Fruit fly (Drosophila melanogaster) whole organism, embryonic: ENCODE results near the gene CG14220.
A peak's percentile ranks its signal among the peaks of the same experiment; 100 is the strongest.

ENCODE experiments used
- Adf1 ChIP-seq: fragments of 200-800 bp; sonication (Bioruptor generic); IDR thresholded peaks from 2 replicates; pipeline ENCODE4 v1.3.6; 2022; ENCODE audit warnings: missing biosample characterization, missing genetic modification characterization
- BEAF-32 ChIP-seq: fragments of 200-800 bp; sonication (Bioruptor generic); optimal IDR thresholded peaks from 3 replicates; lab custom pipeline; 2017; ENCODE audit warnings: missing biosample characterization, missing genetic modification characterization, mild to moderate bottlenecking, moderate library complexity, missing genetic modification reagents
- CG13287 ChIP-seq: fragments of 200-800 bp; sonication (Bioruptor generic); IDR thresholded peaks from 2 replicates; pipeline ENCODE4 v1.3.6; 2022; ENCODE audit warnings: missing biosample characterization, missing genetic modification characterization; ENCODE audit not compliant: partially characterized antibody
- CG1529 ChIP-seq: fragments of 200-800 bp; sonication (Bioruptor generic); optimal IDR thresholded peaks from 3 replicates; lab custom pipeline; 2018; ENCODE audit warnings: missing biosample characterization, missing genetic modification characterization
- CG16813 ChIP-seq: fragments of 200-800 bp; sonication (Bioruptor generic); IDR thresholded peaks from 3 replicates; pipeline ENCODE4 v1.3.6; 2022; ENCODE audit warnings: missing biosample characterization, missing genetic modification characterization; ENCODE audit not compliant: partially characterized antibody
- CG2116 ChIP-seq: fragments of 200-800 bp; sonication (Bioruptor generic); optimal IDR thresholded peaks from 3 replicates; lab custom pipeline; 2018; ENCODE audit warnings: missing biosample characterization, mild to moderate bottlenecking, missing genetic modification characterization
- CG34422 ChIP-seq: fragments of 200-800 bp; sonication (Bioruptor generic); IDR thresholded peaks from 3 replicates; pipeline ENCODE4 v1.3.6; 2022; ENCODE audit warnings: missing biosample characterization, missing genetic modification characterization
- CG6813 ChIP-seq: fragments of 200-800 bp; sonication (Bioruptor generic); optimal IDR thresholded peaks from 2 replicates; lab custom pipeline; 2017; ENCODE audit warnings: missing biosample characterization, missing genetic modification characterization, mild to moderate bottlenecking, moderate library complexity, missing genetic modification reagents
- CG6854 ChIP-seq: fragments of 200-800 bp; sonication (Bioruptor generic); optimal IDR thresholded peaks from 3 replicates; lab custom pipeline; 2017; ENCODE audit warnings: missing biosample characterization, mild to moderate bottlenecking, missing genetic modification characterization
- CG7963 ChIP-seq: fragments of 200-800 bp; sonication (Bioruptor generic); IDR thresholded peaks from 3 replicates; pipeline ENCODE4 v1.3.6; 2022; ENCODE audit warnings: missing biosample characterization, missing genetic modification characterization; ENCODE audit not compliant: partially characterized antibody
- CG8290 ChIP-seq, 3 experiments: fragments of 200-800 bp; sonication (Bioruptor generic); optimal IDR thresholded peaks; 2 replicates each; lab custom pipeline; 2016 to 2019; ENCODE audit warnings: missing biosample characterization in 3 of 3, missing genetic modification characterization in 3 of 3, mild to moderate bottlenecking in 2 of 3, moderate library complexity in 1 of 3
- CG8924 ChIP-seq: fragments of 200-800 bp; optimal IDR thresholded peaks from 3 replicates; lab custom pipeline; 2019; ENCODE audit warnings: missing biosample characterization, mild to moderate bottlenecking, missing genetic modification characterization, moderate library complexity
- CG8944 ChIP-seq: fragments of 200-800 bp; sonication (Bioruptor generic); optimal IDR thresholded peaks from 3 replicates; lab custom pipeline; 2016; ENCODE audit warnings: missing biosample characterization, missing genetic modification characterization
- CoRest ChIP-seq: fragments of 200-800 bp; sonication (Bioruptor generic); optimal IDR thresholded peaks from 3 replicates; lab custom pipeline; 2018; ENCODE audit warnings: missing biosample characterization, mild to moderate bottlenecking, missing genetic modification characterization, moderate library complexity
- D19A ChIP-seq: fragments of 200-800 bp; optimal IDR thresholded peaks from 3 replicates; lab custom pipeline; 2019; ENCODE audit warnings: missing biosample characterization, mild to moderate bottlenecking, missing genetic modification characterization, moderate library complexity
- Dll ChIP-seq: fragments of 200-800 bp; sonication (Bioruptor generic); IDR thresholded peaks from 4 replicates; pipeline ENCODE4 v1.3.6; 2022; ENCODE audit warnings: missing biosample characterization, missing genetic modification characterization; ENCODE audit not compliant: partially characterized antibody
- Doc3 ChIP-seq: fragments of 200-800 bp; sonication (Bioruptor generic); IDR thresholded peaks from 3 replicates; pipeline ENCODE4 v1.3.6; 2022; ENCODE audit warnings: missing biosample characterization, missing genetic modification characterization; ENCODE audit not compliant: partially characterized antibody
- Dp ChIP-seq: fragments of 200-800 bp; sonication (Bioruptor generic); optimal IDR thresholded peaks from 2 replicates; lab custom pipeline; 2018; ENCODE audit warnings: missing biosample characterization, mild to moderate bottlenecking, missing genetic modification characterization, moderate library complexity
- Dref ChIP-seq: fragments of 200-800 bp; sonication (Bioruptor generic); IDR thresholded peaks from 2 replicates; pipeline ENCODE4 v1.3.6; 2022; ENCODE audit warnings: missing biosample characterization, missing genetic modification characterization
- E2f2 ChIP-seq: fragments of 200-800 bp; sonication (Bioruptor generic); IDR thresholded peaks from 2 replicates; pipeline ENCODE4 v1.3.6; 2022; ENCODE audit warnings: missing biosample characterization, missing genetic modification characterization
- HmgZ ChIP-seq: fragments of 200-800 bp; sonication (Bioruptor generic); optimal IDR thresholded peaks from 2 replicates; lab custom pipeline; 2018; ENCODE audit warnings: missing biosample characterization, mild to moderate bottlenecking, missing genetic modification characterization
- Jarid2 ChIP-seq: fragments of 200-800 bp; sonication (Bioruptor generic); optimal IDR thresholded peaks from 3 replicates; lab custom pipeline; 2017; ENCODE audit warnings: mild to moderate bottlenecking, missing biosample characterization, missing genetic modification reagents, missing genetic modification characterization
- Lpt ChIP-seq: fragments of >200 bp; optimal IDR thresholded peaks from 2 replicates; lab custom pipeline; 2018; ENCODE audit warnings: missing biosample characterization, missing genetic modification characterization
- Opbp ChIP-seq: fragments of 200-800 bp; sonication (Bioruptor generic); IDR thresholded peaks from 3 replicates; pipeline ENCODE4 v1.3.6; 2022; ENCODE audit warnings: missing biosample characterization, missing genetic modification characterization; ENCODE audit not compliant: partially characterized antibody
- Pdp1 ChIP-seq, 2 experiments: fragments of 200-800 bp; sonication (Bioruptor generic); optimal IDR thresholded peaks; 3 replicates each; lab custom pipeline; 2016; ENCODE audit warnings: missing biosample characterization in 2 of 2, missing genetic modification characterization in 2 of 2, mild to moderate bottlenecking in 1 of 2, moderate library complexity in 1 of 2
- Sry-δ ChIP-seq: fragments of 200-800 bp; sonication (Bioruptor generic); optimal IDR thresholded peaks from 2 replicates; lab custom pipeline; 2016; ENCODE audit warnings: missing biosample characterization, missing genetic modification characterization
- Xrp1 ChIP-seq: fragments of 200-800 bp; sonication (Bioruptor generic); IDR thresholded peaks from 2 replicates; pipeline ENCODE4 v1.3.6; 2022; ENCODE audit warnings: missing biosample characterization, missing genetic modification characterization
- amos ChIP-seq: fragments of 200-800 bp; sonication (Bioruptor generic); IDR thresholded peaks from 2 replicates; pipeline ENCODE4 v1.3.6; 2022; ENCODE audit warnings: missing biosample characterization, missing genetic modification characterization; ENCODE audit not compliant: partially characterized antibody
- ato ChIP-seq: fragments of 200-800 bp; sonication (Bioruptor generic); IDR thresholded peaks from 2 replicates; pipeline ENCODE4 v1.3.6; 2022; ENCODE audit warnings: missing biosample characterization, missing genetic modification characterization; ENCODE audit not compliant: partially characterized antibody
- ci ChIP-seq: fragments of 200-800 bp; sonication (Bioruptor generic); IDR thresholded peaks from 3 replicates; pipeline ENCODE4 v1.3.6; 2022; ENCODE audit warnings: missing biosample characterization, missing genetic modification characterization
- inv ChIP-seq: fragments of 200-800 bp; sonication (Bioruptor generic); IDR thresholded peaks from 2 replicates; pipeline ENCODE4 v1.3.6; 2022; ENCODE audit warnings: missing biosample characterization, missing genetic modification characterization; ENCODE audit not compliant: partially characterized antibody
- lola ChIP-seq, 3 experiments: fragments of >200 bp in 2 of 3; fragments of 200-800 bp in 1 of 3; sonication (Bioruptor generic) in 1 of 3; optimal IDR thresholded peaks; 2 replicates each; lab custom pipeline; 2017 to 2019; ENCODE audit warnings: missing biosample characterization in 3 of 3, missing genetic modification characterization in 3 of 3, mild to moderate bottlenecking in 1 of 3, moderate library complexity in 1 of 3
- mirr ChIP-seq: fragments of 200-800 bp; sonication (Bioruptor generic); optimal IDR thresholded peaks from 3 replicates; lab custom pipeline; 2018; ENCODE audit warnings: missing biosample characterization, mild to moderate bottlenecking, missing genetic modification characterization
- nerfin-2 ChIP-seq: fragments of 200-800 bp; sonication (Bioruptor generic); IDR thresholded peaks from 2 replicates; pipeline ENCODE4 v1.3.6; 2022; ENCODE audit warnings: missing biosample characterization, missing genetic modification characterization; ENCODE audit not compliant: partially characterized antibody
- nom ChIP-seq: fragments of 200-800 bp; sonication (Bioruptor generic); optimal IDR thresholded peaks from 2 replicates; lab custom pipeline; 2017; ENCODE audit warnings: missing biosample characterization, missing genetic modification characterization, mild to moderate bottlenecking, moderate library complexity, missing genetic modification reagents
- oc ChIP-seq: fragments of 200-800 bp; sonication (Bioruptor generic); optimal IDR thresholded peaks from 2 replicates; lab custom pipeline; 2018; ENCODE audit warnings: missing biosample characterization, mild to moderate bottlenecking, missing genetic modification characterization, moderate library complexity
- onecut ChIP-seq: fragments of 200-800 bp; sonication (Bioruptor generic); IDR thresholded peaks from 2 replicates; pipeline ENCODE4 v1.3.6; 2022; ENCODE audit warnings: missing biosample characterization, missing genetic modification characterization
- pfk ChIP-seq: fragments of 200-800 bp; sonication (Bioruptor generic); optimal IDR thresholded peaks from 2 replicates; lab custom pipeline; 2018; ENCODE audit warnings: missing biosample characterization, mild to moderate bottlenecking, missing genetic modification characterization, moderate library complexity
- phol ChIP-seq: fragments of 200-800 bp; sonication (Bioruptor generic); optimal IDR thresholded peaks from 3 replicates; lab custom pipeline; 2018; ENCODE audit warnings: missing biosample characterization, mild to moderate bottlenecking, missing genetic modification characterization, moderate library complexity
- sd ChIP-seq: fragments of 200-800 bp; sonication (Bioruptor generic); optimal IDR thresholded peaks from 3 replicates; lab custom pipeline; 2018; ENCODE audit warnings: missing biosample characterization, mild to moderate bottlenecking, missing genetic modification characterization, moderate library complexity
- sim ChIP-seq: fragments of 200-800 bp; sonication (Bioruptor generic); IDR thresholded peaks from 2 replicates; pipeline ENCODE4 v1.3.6; 2022; ENCODE audit warnings: missing biosample characterization, missing genetic modification characterization
- so ChIP-seq: fragments of 200-800 bp; sonication (Bioruptor generic); IDR thresholded peaks from 3 replicates; pipeline ENCODE4 v1.3.6; 2022; ENCODE audit warnings: missing biosample characterization, missing genetic modification characterization
- sr ChIP-seq: fragments of 200-800 bp; sonication (Bioruptor generic); IDR thresholded peaks from 3 replicates; pipeline ENCODE4 v1.3.6; 2022; ENCODE audit warnings: missing biosample characterization, missing genetic modification characterization
- tup ChIP-seq: fragments of 200-800 bp; sonication (Bioruptor generic); optimal IDR thresholded peaks from 2 replicates; lab custom pipeline; 2016; ENCODE audit warnings: missing biosample characterization, mild to moderate bottlenecking, missing genetic modification characterization, moderate library complexity
- twi ChIP-seq: fragments of 200-800 bp; optimal IDR thresholded peaks from 2 replicates; lab custom pipeline; 2019; ENCODE audit warnings: missing biosample characterization, mild to moderate bottlenecking, missing genetic modification characterization, moderate library complexity
- unc-4 ChIP-seq: fragments of 200-800 bp; sonication (Bioruptor generic); IDR thresholded peaks from 2 replicates; pipeline ENCODE4 v1.3.6; 2022; ENCODE audit warnings: missing biosample characterization, missing genetic modification characterization; ENCODE audit not compliant: partially characterized antibody

Gene CG14220

dm6 chrX:19608042-19608609, 6.5 kb upstream of the CG14220 start:
- TF ChIP-seq ato: peak; percentile 29; the same call in 1 of the 2 replicates
- peak; percentile 17; the same call in 1 of the 2 replicates for TF ChIP-seq Xrp1
- TF ChIP-seq Opbp: peak; percentile 55; the same call in 2 of the 3 replicates
- peak; percentile 45; the same call in 1 of the 2 replicates for TF ChIP-seq amos (GFP tag; lab: Robert Waterston, UW)
- peak; percentile 20 for TF ChIP-seq HmgZ (tag; lab: Kevin White, UChicago)
- peak; percentile 65 for TF ChIP-seq mirr
- TF ChIP-seq CG16813 (GFP tag; lab: Robert Waterston, UW): peak; percentile 55
- TF ChIP-seq ci (GFP tag; lab: Robert Waterston, UW): 0 out of 3 replicates have a peak, but pooled peaks have one; percentile 52
- peak in 1 of 2 experiments; percentile 43 for TF ChIP-seq Pdp1 (GFP tag; optimal IDR thresholded peaks at IDR 0.05; lab: Kevin White, UChicago)
- no peak for TF ChIP-seq CG8290 (GFP tag; optimal IDR thresholded peaks at IDR 0.05; lab: Kevin White, UChicago)
- TF ChIP-seq CG8290 (tag; optimal IDR thresholded peaks at IDR 0.05; lab: Kevin White, UChicago): peak in 1 of 2 experiments; percentile 19
- no peak for TF ChIP-seq D19A (tag; lab: Kevin White, UChicago)
- TF ChIP-seq BEAF-32 (GFP tag; lab: Kevin White, UChicago): peak; percentile 25
- TF ChIP-seq nom: peak; percentile 26
- TF ChIP-seq Dref (GFP tag; lab: Robert Waterston, UW): peak; percentile 58
- no peak for TF ChIP-seq tup (GFP tag; lab: Kevin White, UChicago)
- TF ChIP-seq inv (GFP tag; lab: Robert Waterston, UW): 0 out of 2 replicates have a peak, but pooled peaks have one; percentile 17
- TF ChIP-seq sim (GFP tag; lab: Robert Waterston, UW): no peak
- TF ChIP-seq CG34422 (GFP tag; lab: Robert Waterston, UW): peak; percentile 28; the same call in 1 of the 3 replicates
- no peak for TF ChIP-seq CG8944 (GFP tag; lab: Kevin White, UChicago)
- TF ChIP-seq lola (GFP tag; optimal IDR thresholded peaks at IDR 0.05; lab: Kevin White, UChicago): no peak
- peak; percentile 13; the same call in 1 of the 2 replicates for TF ChIP-seq Adf1
- no peak for TF ChIP-seq Dp (GFP tag; lab: Kevin White, UChicago)
- TF ChIP-seq Doc3 (GFP tag; lab: Robert Waterston, UW): peak; percentile 42; the same call in 1 of the 3 replicates
- TF ChIP-seq CG7963: 0 out of 3 replicates have a peak, but pooled peaks have one; percentile 26
- TF ChIP-seq so (GFP tag; lab: Robert Waterston, UW): peak; percentile 80; the same call in 2 of the 3 replicates
- TF ChIP-seq CG8924 (tag; lab: Kevin White, UChicago): peak; percentile 21
- peak; percentile 16 for TF ChIP-seq pfk (GFP tag; lab: Kevin White, UChicago)
- peak; percentile 31 for TF ChIP-seq phol (tag; lab: Kevin White, UChicago)
- peak; percentile 50 for TF ChIP-seq CG6813
- peak; percentile 22 for TF ChIP-seq twi (tag; lab: Kevin White, UChicago)
- TF ChIP-seq CG13287 (GFP tag; lab: Robert Waterston, UW): peak; percentile 60
- TF ChIP-seq Sry-δ (GFP tag; lab: Kevin White, UChicago): no peak
- peak; percentile 59 for TF ChIP-seq nerfin-2 (GFP tag; lab: Robert Waterston, UW)
- TF ChIP-seq sr: 0 out of 3 replicates have a peak, but pooled peaks have one; percentile 36
- no peak for TF ChIP-seq Jarid2 (GFP tag; lab: Kevin White, UChicago)
- no peak for TF ChIP-seq CoRest (tag; lab: Kevin White, UChicago)
- TF ChIP-seq sd (tag; lab: Kevin White, UChicago): peak; percentile 78
- TF ChIP-seq Lpt (GFP tag; lab: Kevin White, UChicago): no peak
- TF ChIP-seq unc-4 (GFP tag; lab: Robert Waterston, UW): peak; percentile 32
- TF ChIP-seq CG1529: no peak
- peak; percentile 57; the same call in 3 of the 4 replicates for TF ChIP-seq Dll (GFP tag; lab: Robert Waterston, UW)
- TF ChIP-seq oc (tag; lab: Kevin White, UChicago): peak; percentile 24
- peak; percentile 38 for TF ChIP-seq CG2116 (GFP tag; lab: Kevin White, UChicago)
- peak; percentile 20; the same call in 1 of the 2 replicates for TF ChIP-seq onecut (GFP tag; lab: Robert Waterston, UW)
- peak; percentile 16 for TF ChIP-seq CG6854 (GFP tag; lab: Kevin White, UChicago)
- peak; percentile 35; the same call in 1 of the 2 replicates for TF ChIP-seq E2f2 (GFP tag; lab: Robert Waterston, UW)
